Worm (Caenorhabditis elegans) whole organism, late embryonic: Measurements from ENCODE around the gene nspg-13.

Experiments
- ama-1 ChIP-seq: fragments of 150-350 bp; optimal IDR thresholded peaks from 2 replicates; lab custom pipeline; 2014
- ceh-34 ChIP-seq: sonication (generic microtip); optimal IDR thresholded peaks from 2 replicates; lab custom pipeline; 2016; ENCODE audit warnings: mild to moderate bottlenecking, missing genetic modification characterization, missing compliant biosample characterization
- ceh-9 ChIP-seq: sonication (generic microtip); optimal IDR thresholded peaks from 2 replicates; lab custom pipeline; 2016; ENCODE audit warnings: mild to moderate bottlenecking, missing genetic modification characterization, inconsistent platforms, missing compliant biosample characterization
- dmd-4 ChIP-seq: sonication (generic microtip); optimal IDR thresholded peaks from 2 replicates; lab custom pipeline; 2016; ENCODE audit warnings: borderline replicate concordance, missing genetic modification characterization, missing compliant biosample characterization
- fkh-10 ChIP-seq: fragments of 150-350 bp; optimal IDR thresholded peaks from 2 replicates; lab custom pipeline; 2014; ENCODE audit warnings: missing biosample characterization, missing genetic modification reagents, missing genetic modification characterization
- hlh-6 ChIP-seq: sonication (generic microtip); optimal IDR thresholded peaks from 2 replicates; lab custom pipeline; 2016; ENCODE audit warnings: missing genotype, missing genetic modification characterization, missing compliant biosample characterization
- mec-3 ChIP-seq: sonication (generic microtip); optimal IDR thresholded peaks from 2 replicates; lab custom pipeline; 2016; ENCODE audit warnings: borderline replicate concordance, missing genetic modification characterization, missing compliant biosample characterization
- nhr-11 ChIP-seq: fragments of 150-350 bp; optimal IDR thresholded peaks from 2 replicates; lab custom pipeline; 2014; ENCODE audit warnings: missing biosample characterization, missing genetic modification characterization
- pat-9 ChIP-seq: fragments of 200-800 bp; sonication (Bioruptor generic); optimal IDR thresholded peaks from 2 replicates; lab custom pipeline; 2018; ENCODE audit warnings: mild to moderate bottlenecking, missing genetic modification characterization, moderate library complexity, missing compliant biosample characterization
- rnt-1 ChIP-seq: sonication (generic microtip); optimal IDR thresholded peaks from 2 replicates; lab custom pipeline; 2016; ENCODE audit warnings: missing genetic modification characterization, missing compliant biosample characterization
- sox-4 ChIP-seq: sonication (generic microtip); optimal IDR thresholded peaks from 2 replicates; lab custom pipeline; 2017; ENCODE audit warnings: mild to moderate bottlenecking, missing genetic modification characterization, inconsistent platforms, missing compliant biosample characterization
- unc-55 ChIP-seq: sonication (generic microtip); optimal IDR thresholded peaks from 2 replicates; lab custom pipeline; 2017; ENCODE audit warnings: missing biosample characterization, missing genetic modification reagents, missing genetic modification characterization
- zip-5 ChIP-seq: sonication (generic microtip); optimal IDR thresholded peaks from 2 replicates; lab custom pipeline; 2016; ENCODE audit warnings: missing genetic modification characterization, missing compliant biosample characterization

- TF ChIP-seq fkh-10 (GFP tag; lab: Kevin White, UChicago) (no peak), ceh-9 (no peak), ceh-34 (tag; lab: Kevin White, UChicago) (no peak), zip-5 (tag; lab: Kevin White, UChicago) (no peak), dmd-4 (tag; lab: Kevin White, UChicago) (no peak), ama-1 (no peak), nhr-11 (tag; lab: Kevin White, UChicago) (no peak), hlh-6 (tag; lab: Kevin White, UChicago) (no peak), pat-9 (tag; lab: Kevin White, UChicago) (no peak), mec-3 (no peak), unc-55 (GFP tag; lab: Kevin White, UChicago) (no peak), rnt-1 (no peak), sox-4 (tag; lab: Kevin White, UChicago) (no peak)
Measured at ce11 chrX:5268062-5268461, 13.1 kb downstream of the nspg-13 start.
